Worm (Caenorhabditis elegans): ENCODE measurements around the gene cct-6.

DNA sequence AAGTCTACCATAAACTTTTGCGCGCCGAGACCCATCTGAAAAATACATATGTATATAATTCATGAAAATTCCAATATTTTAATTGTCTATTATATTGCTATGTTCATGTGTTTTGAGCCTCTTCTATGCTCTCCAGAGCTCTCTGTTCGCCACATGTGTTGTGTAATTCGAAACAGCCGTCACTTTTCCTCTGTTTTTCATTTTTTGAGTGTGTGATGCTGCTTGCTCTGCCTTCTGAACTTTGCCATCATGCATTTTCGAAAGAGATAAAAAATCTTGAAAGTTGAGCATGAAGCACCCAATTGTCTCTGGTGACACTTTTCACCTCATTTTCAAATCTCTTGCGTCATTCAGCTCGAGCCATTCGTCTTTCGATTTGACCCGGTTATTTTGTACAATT lies 16.8 kb upstream of the cct-6 start:
- TF ChIP-seq nhr-11 (tag; optimal IDR thresholded peaks at IDR 0.05) (no peak), F26F4.8 (GFP tag; conservative IDR thresholded peaks at IDR 0.05) (no peak), nhr-28 (tag; optimal IDR thresholded peaks at IDR 0.05) (no peak), R02D3.7 (tag; optimal IDR thresholded peaks at IDR 0.05) (no peak), ces-1 (GFP tag; optimal IDR thresholded peaks at IDR 0.05) (no peak)

All from whole organism, L4 larva.